Worm (Caenorhabditis elegans) whole organism, young adult: ENCODE measurements around the gene Y45F10D.6.

Source experiments
- B0035.1 ChIP-seq: sonication (generic microtip); optimal IDR thresholded peaks from 2 replicates; lab custom pipeline; 2016; ENCODE audit warnings: missing genetic modification characterization, mild to moderate bottlenecking, missing compliant biosample characterization, missing genotype, missing genetic modification reagents
- C06A6.2 ChIP-seq: fragments of 200-800 bp; sonication (Bioruptor generic); conservative IDR thresholded peaks from 2 replicates; pipeline ENCODE4 v1.3.6; 2022; ENCODE audit warnings: missing genetic modification characterization, missing compliant biosample characterization
- F22D6.2 ChIP-seq: sonication (generic microtip); optimal IDR thresholded peaks from 2 replicates; lab custom pipeline; 2016; ENCODE audit warnings: mild to moderate bottlenecking, missing genetic modification characterization, missing compliant biosample characterization
- F23B12.7 ChIP-seq: sonication (generic microtip); optimal IDR thresholded peaks from 2 replicates; lab custom pipeline; 2017; ENCODE audit warnings: missing genetic modification characterization, mild to moderate bottlenecking, missing compliant biosample characterization, antibody characterized with exemption, moderate library complexity; ENCODE audit not compliant: insufficient read depth
- F49E8.2 ChIP-seq: sonication (generic microtip); optimal IDR thresholded peaks from 3 replicates; lab custom pipeline; 2017; ENCODE audit warnings: missing genetic modification characterization, mild to moderate bottlenecking, missing compliant biosample characterization, antibody characterized with exemption, moderate library complexity; ENCODE audit not compliant: insufficient read depth
- F52B5.7 ChIP-seq: sonication (generic microtip); optimal IDR thresholded peaks from 2 replicates; lab custom pipeline; 2016; ENCODE audit warnings: mild to moderate bottlenecking, missing genetic modification characterization, missing compliant biosample characterization
- F55B11.4 ChIP-seq: sonication (generic microtip); optimal IDR thresholded peaks from 2 replicates; lab custom pipeline; 2016; ENCODE audit warnings: missing compliant biosample characterization, missing genetic modification characterization, borderline replicate concordance; ENCODE audit not compliant: insufficient read depth
- K11D2.4 ChIP-seq: fragments of 200-800 bp; sonication (Bioruptor generic); IDR thresholded peaks from 2 replicates; pipeline ENCODE4 v1.3.6; 2022; ENCODE audit warnings: missing genetic modification reagents, missing genetic modification characterization, missing compliant biosample characterization
- K12H6.12 ChIP-seq: fragments of 200-800 bp; sonication (Bioruptor generic); optimal IDR thresholded peaks from 2 replicates; lab custom pipeline; 2018; ENCODE audit warnings: mild to moderate bottlenecking, missing genetic modification characterization, missing compliant biosample characterization
- T07F8.4 ChIP-seq: sonication (generic microtip); optimal IDR thresholded peaks from 2 replicates; lab custom pipeline; 2016; ENCODE audit warnings: mild to moderate bottlenecking, missing genetic modification characterization, moderate library complexity, missing compliant biosample characterization
- Y56A3A.18 ChIP-seq: fragments of 200-800 bp; sonication (Bioruptor generic); IDR thresholded peaks from 2 replicates; pipeline ENCODE4 v1.3.6; 2022; ENCODE audit warnings: missing genetic modification reagents, missing genetic modification characterization, missing compliant biosample characterization
- Y67H2A.10 ChIP-seq: fragments of 200-800 bp; sonication (Bioruptor generic); conservative IDR thresholded peaks from 2 replicates; pipeline ENCODE4 v1.3.6; 2022; ENCODE audit warnings: missing genetic modification reagents, missing genetic modification characterization, missing compliant biosample characterization
- Y79H2A.3 ChIP-seq: fragments of 200-800 bp; sonication (Bioruptor generic); conservative IDR thresholded peaks from 2 replicates; pipeline ENCODE4 v1.3.6; 2022; ENCODE audit warnings: missing genetic modification reagents, missing genetic modification characterization, missing compliant biosample characterization
- akir-1 ChIP-seq: fragments of 200-800 bp; sonication (Bioruptor generic); optimal IDR thresholded peaks from 2 replicates; lab custom pipeline; 2018; ENCODE audit warnings: mild to moderate bottlenecking, missing genetic modification characterization, moderate library complexity, missing compliant biosample characterization
- attf-5 ChIP-seq: fragments of 200-800 bp; sonication (Bioruptor generic); optimal IDR thresholded peaks from 2 replicates; lab custom pipeline; 2018; ENCODE audit warnings: mild to moderate bottlenecking, missing genetic modification characterization, missing compliant biosample characterization
- attf-6 ChIP-seq: fragments of 200-800 bp; sonication (Bioruptor generic); IDR thresholded peaks from 2 replicates; pipeline ENCODE4 v1.3.6; 2022; ENCODE audit warnings: missing genetic modification reagents, missing genetic modification characterization, missing compliant biosample characterization
- cebp-1 ChIP-seq, 2 experiments: fragments of 200-800 bp in 1 of 2; sonication (Bioruptor generic) in 1 of 2; sonication (generic microtip) in 1 of 2; IDR thresholded peaks in 1 of 2; optimal IDR thresholded peaks in 1 of 2; 2 replicates each; pipeline versions ENCODE4 v1.3.6 to Lab custom; 2017 to 2022; ENCODE audit warnings: missing compliant biosample characterization in 2 of 2, missing genetic modification characterization in 2 of 2, mild to moderate bottlenecking in 1 of 2, missing genetic modification reagents in 1 of 2, moderate library complexity in 1 of 2
- ceh-58 ChIP-seq: fragments of 200-800 bp; sonication (Bioruptor generic); IDR thresholded peaks from 2 replicates; pipeline ENCODE4 v1.3.6; 2022; ENCODE audit warnings: missing genetic modification characterization, missing compliant biosample characterization
- die-1 ChIP-seq: sonication (generic microtip); optimal IDR thresholded peaks from 2 replicates; lab custom pipeline; 2016; ENCODE audit warnings: missing genotype, mild to moderate bottlenecking, missing genetic modification characterization, missing compliant biosample characterization
- dox-1 ChIP-seq: fragments of 200-800 bp; sonication (Bioruptor generic); IDR thresholded peaks from 2 replicates; pipeline ENCODE4 v1.3.6; 2022; ENCODE audit warnings: missing genetic modification reagents, missing genetic modification characterization, missing compliant biosample characterization
- dpff-1 ChIP-seq: sonication (generic microtip); optimal IDR thresholded peaks from 2 replicates; lab custom pipeline; 2017; ENCODE audit warnings: mild to moderate bottlenecking, missing genetic modification characterization, missing compliant biosample characterization
- him-1 ChIP-seq: sonication (generic microtip); optimal IDR thresholded peaks from 2 replicates; lab custom pipeline; 2016; ENCODE audit warnings: missing genotype, missing genetic modification reagents, missing genetic modification characterization, missing compliant biosample characterization
- hmg-20 ChIP-seq: fragments of 200-800 bp; sonication (Bioruptor generic); IDR thresholded peaks from 2 replicates; pipeline ENCODE4 v1.3.6; 2022; ENCODE audit warnings: missing genetic modification reagents, missing genetic modification characterization, missing compliant biosample characterization
- hrde-1 ChIP-seq: sonication (generic microtip); optimal IDR thresholded peaks from 2 replicates; lab custom pipeline; 2016; ENCODE audit warnings: missing genetic modification characterization, mild to moderate bottlenecking, missing compliant biosample characterization, moderate library complexity, missing genotype, missing genetic modification reagents, borderline replicate concordance
- hsf-1 ChIP-seq: fragments of 200-800 bp; sonication (Bioruptor generic); IDR thresholded peaks from 2 replicates; pipeline ENCODE4 v1.3.6; 2022; ENCODE audit warnings: missing genetic modification reagents, missing genetic modification characterization, missing compliant biosample characterization
- lag-1 ChIP-seq: fragments of 200-800 bp; sonication (Bioruptor generic); IDR thresholded peaks from 2 replicates; pipeline ENCODE4 v1.3.6; 2022; ENCODE audit warnings: missing genetic modification reagents, missing genetic modification characterization, missing compliant biosample characterization
- lin-26 ChIP-seq: fragments of 200-800 bp; sonication (Bioruptor generic); IDR thresholded peaks from 2 replicates; pipeline ENCODE4 v1.3.6; 2022; ENCODE audit warnings: missing genetic modification reagents, missing genetic modification characterization, missing compliant biosample characterization
- lir-1 ChIP-seq: fragments of 200-800 bp; sonication (Bioruptor generic); conservative IDR thresholded peaks from 2 replicates; pipeline ENCODE4 v1.3.6; 2022; ENCODE audit warnings: missing genetic modification reagents, missing genetic modification characterization, missing compliant biosample characterization
- lsy-27 ChIP-seq: sonication (generic microtip); optimal IDR thresholded peaks from 2 replicates; lab custom pipeline; 2017; ENCODE audit warnings: missing genetic modification characterization, mild to moderate bottlenecking, missing compliant biosample characterization, antibody characterized with exemption, missing genotype, borderline replicate concordance; ENCODE audit not compliant: insufficient read depth
- madf-6 ChIP-seq: fragments of 200-800 bp; sonication (Bioruptor generic); IDR thresholded peaks from 2 replicates; pipeline ENCODE4 v1.3.6; 2022; ENCODE audit warnings: missing genetic modification reagents, missing genetic modification characterization, missing compliant biosample characterization
- nhr-27 ChIP-seq: fragments of 200-800 bp; sonication (Bioruptor generic); optimal IDR thresholded peaks from 2 replicates; lab custom pipeline; 2018; ENCODE audit warnings: mild to moderate bottlenecking, missing genetic modification characterization, moderate library complexity, missing compliant biosample characterization
- nhr-80 ChIP-seq: sonication (generic microtip); optimal IDR thresholded peaks from 2 replicates; lab custom pipeline; 2016; ENCODE audit warnings: missing genetic modification characterization, missing compliant biosample characterization
- nhr-90 ChIP-seq: sonication (generic microtip); optimal IDR thresholded peaks from 2 replicates; lab custom pipeline; 2016; ENCODE audit warnings: missing genotype, mild to moderate bottlenecking, missing genetic modification characterization, missing compliant biosample characterization
- rec-8 ChIP-seq, 2 experiments: sonication (generic microtip); optimal IDR thresholded peaks; 2 replicates each; lab custom pipeline; 2016; ENCODE audit warnings: mild to moderate bottlenecking in 2 of 2, missing genetic modification characterization in 2 of 2, missing genetic modification reagents in 2 of 2, missing genotype in 2 of 2, missing biosample characterization in 1 of 2, missing compliant biosample characterization in 1 of 2, moderate library complexity in 1 of 2
- repo-1 ChIP-seq: sonication (generic microtip); optimal IDR thresholded peaks from 2 replicates; lab custom pipeline; 2017; ENCODE audit warnings: mild to moderate bottlenecking, missing genetic modification characterization, missing compliant biosample characterization
- snpc-1.3 ChIP-seq: sonication (generic microtip); optimal IDR thresholded peaks from 2 replicates; lab custom pipeline; 2017; ENCODE audit warnings: missing genetic modification characterization, mild to moderate bottlenecking, missing compliant biosample characterization, antibody characterized with exemption, moderate library complexity, missing genotype, missing genetic modification reagents; ENCODE audit not compliant: insufficient read depth
- snpc-3.4 ChIP-seq: sonication (generic microtip); optimal IDR thresholded peaks from 2 replicates; lab custom pipeline; 2017; ENCODE audit warnings: missing genetic modification characterization, mild to moderate bottlenecking, missing compliant biosample characterization, antibody characterized with exemption, moderate library complexity, missing genotype, missing genetic modification reagents
- snpc-4 ChIP-seq, 5 experiments: fragments of 150-350 bp in 1 of 5; sonication (generic microtip) in 4 of 5; optimal IDR thresholded peaks; 2 replicates each; lab custom pipeline; 2014 to 2018; ENCODE audit warnings: missing genetic modification characterization in 5 of 5, missing biosample characterization in 3 of 5, antibody characterized with exemption in 2 of 5, mild to moderate bottlenecking in 2 of 5, missing compliant biosample characterization in 2 of 5, missing genotype in 2 of 5, moderate library complexity in 2 of 5, missing genetic modification reagents in 1 of 5
- somi-1 ChIP-seq: fragments of 200-800 bp; sonication (Bioruptor generic); optimal IDR thresholded peaks from 2 replicates; lab custom pipeline; 2018; ENCODE audit warnings: mild to moderate bottlenecking, missing genetic modification characterization, missing compliant biosample characterization
- tbp1 ChIP-seq: fragments of 200-800 bp; sonication (Bioruptor generic); optimal IDR thresholded peaks from 2 replicates; lab custom pipeline; 2018; ENCODE audit warnings: mild to moderate bottlenecking, missing genetic modification characterization, missing compliant biosample characterization
- xnd-1 ChIP-seq: sonication (generic microtip); optimal IDR thresholded peaks from 2 replicates; lab custom pipeline; 2016; ENCODE audit warnings: missing genotype, missing genetic modification reagents, missing genetic modification characterization, missing compliant biosample characterization
- ztf-18 ChIP-seq: sonication (generic microtip); optimal IDR thresholded peaks from 2 replicates; lab custom pipeline; 2016; ENCODE audit warnings: missing genotype, mild to moderate bottlenecking, missing genetic modification characterization, missing compliant biosample characterization

The Y45F10D.6 gene

DNA sequence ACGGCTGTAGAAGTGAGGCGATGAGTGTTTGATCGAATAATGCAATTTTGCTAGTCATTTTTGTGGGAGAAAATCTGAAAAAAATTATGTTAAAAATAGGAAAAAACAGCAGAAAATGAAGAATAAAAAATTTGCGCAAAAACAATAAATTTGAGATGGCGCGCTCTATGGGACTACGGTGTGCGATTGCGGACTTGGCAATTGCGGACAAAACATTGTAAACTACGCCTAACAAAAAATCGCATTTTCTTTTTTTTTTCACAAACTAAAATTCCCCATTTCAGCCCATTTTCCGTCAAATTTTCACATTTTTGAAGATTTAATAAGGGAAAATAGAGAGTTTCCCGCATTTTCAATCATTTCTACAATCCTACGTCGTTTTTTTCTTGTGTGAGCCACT is 9.1 kb downstream of the Y45F10D.6 start, which contains the start of the genes sas-6 and Y45F10D.7 (continued):
- peak; percentile 71 for TF ChIP-seq F23B12.7 (tag; lab: Kevin White, UChicago)
- TF ChIP-seq somi-1: no peak
- peak; percentile 11 for TF ChIP-seq F49E8.2
- TF ChIP-seq nhr-90 (tag; lab: Kevin White, UChicago): no peak
- TF ChIP-seq cebp-1 (GFP tag; IDR thresholded peaks at IDR 0.05; lab: Robert Waterston, UW): no peak
- peak; percentile 28 for TF ChIP-seq cebp-1 (tag; optimal IDR thresholded peaks at IDR 0.05; lab: Kevin White, UChicago)
- TF ChIP-seq lsy-27 (tag; lab: Kevin White, UChicago): no peak
- TF ChIP-seq lir-1: no peak
- peak; percentile 72 for TF ChIP-seq madf-6
- TF ChIP-seq akir-1 (GFP tag; lab: Kevin White, UChicago): no peak
- no peak for TF ChIP-seq C06A6.2
- TF ChIP-seq B0035.1 (tag; lab: Kevin White, UChicago): no peak

DNA sequence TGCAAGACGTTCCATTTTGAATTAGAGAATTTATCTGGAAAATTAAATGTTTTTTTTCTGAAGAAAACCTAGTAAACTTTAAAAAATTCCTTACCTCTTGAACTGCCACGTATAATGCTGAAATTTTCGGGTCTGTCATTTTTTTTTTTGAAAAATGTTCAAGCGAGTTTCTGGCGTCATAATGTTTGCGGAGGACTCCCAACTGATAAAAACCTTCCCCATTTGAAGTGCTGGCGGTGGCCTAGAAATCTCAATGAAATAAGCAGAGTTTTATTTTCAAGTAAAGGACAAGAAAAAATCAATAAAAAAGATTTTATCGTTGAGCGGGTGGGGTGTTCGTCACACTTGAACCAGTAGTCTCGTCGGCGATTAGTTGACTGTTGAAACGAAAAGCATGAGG is 11.0 kb downstream of the Y45F10D.6 start, which contains the start of gene icap-1:
Gene icap-1 (minus strand): TSS at position 272 of the 400 bp plus-strand sequence.
- no peak for TF ChIP-seq hsf-1 (GFP tag; lab: Robert Waterston, UW)
- no peak for TF ChIP-seq lin-26
- TF ChIP-seq him-1 (tag; lab: Kevin White, UChicago): no peak
- no peak for TF ChIP-seq attf-6
- no peak for TF ChIP-seq hmg-20 (GFP tag; lab: Robert Waterston, UW)
- no peak for TF ChIP-seq snpc-1.3 (tag; lab: Kevin White, UChicago)
- TF ChIP-seq Y79H2A.3 (GFP tag; lab: Robert Waterston, UW): no peak
- TF ChIP-seq Y56A3A.18: no peak
- no peak for TF ChIP-seq F55B11.4 (tag; lab: Kevin White, UChicago)
- peak; percentile 4 for TF ChIP-seq tbp1
- peak; percentile 66 for TF ChIP-seq nhr-80 (tag; lab: Kevin White, UChicago)
- no peak for TF ChIP-seq F22D6.2 (tag; lab: Kevin White, UChicago)
- no peak for TF ChIP-seq hrde-1
- TF ChIP-seq attf-5 (GFP tag; lab: Kevin White, UChicago): peak; percentile 73
- no peak for TF ChIP-seq snpc-3.4 (tag; lab: Kevin White, UChicago)
- TF ChIP-seq dox-1 (GFP tag; lab: Robert Waterston, UW): 0 out of 2 replicates have a peak, but pooled peaks have one; percentile 15
- no peak for TF ChIP-seq rec-8 (tag; optimal IDR thresholded peaks at IDR 0.05; lab: Kevin White, UChicago)
- TF ChIP-seq ztf-18: peak; percentile 48
- TF ChIP-seq die-1 (tag; lab: Kevin White, UChicago): no peak
- no peak for TF ChIP-seq K12H6.12 (tag; lab: Kevin White, UChicago)
- TF ChIP-seq dpff-1 (tag; lab: Kevin White, UChicago): no peak
- TF ChIP-seq F52B5.7 (tag; lab: Kevin White, UChicago): no peak
- TF ChIP-seq nhr-27: no peak
- no peak for TF ChIP-seq ceh-58 (GFP tag; lab: Robert Waterston, UW)
- no peak for TF ChIP-seq lag-1
- no peak for TF ChIP-seq nhr-90 (tag; lab: Kevin White, UChicago)
- TF ChIP-seq snpc-4 (GFP tag; optimal IDR thresholded peaks at IDR 0.05; lab: Kevin White, UChicago): no peak
- peak in 1 of 4 experiments; percentile 60 for TF ChIP-seq snpc-4 (tag; optimal IDR thresholded peaks at IDR 0.05; lab: Kevin White, UChicago)
- TF ChIP-seq Y67H2A.10 (GFP tag; lab: Robert Waterston, UW): no peak
- no peak for TF ChIP-seq K11D2.4 (GFP tag; lab: Robert Waterston, UW)
- TF ChIP-seq T07F8.4 (tag; lab: Kevin White, UChicago): no peak
- TF ChIP-seq repo-1: no peak
- no peak for TF ChIP-seq xnd-1
- TF ChIP-seq, all 124 proteins: peak for 6
